In the genomic region with DNA sequence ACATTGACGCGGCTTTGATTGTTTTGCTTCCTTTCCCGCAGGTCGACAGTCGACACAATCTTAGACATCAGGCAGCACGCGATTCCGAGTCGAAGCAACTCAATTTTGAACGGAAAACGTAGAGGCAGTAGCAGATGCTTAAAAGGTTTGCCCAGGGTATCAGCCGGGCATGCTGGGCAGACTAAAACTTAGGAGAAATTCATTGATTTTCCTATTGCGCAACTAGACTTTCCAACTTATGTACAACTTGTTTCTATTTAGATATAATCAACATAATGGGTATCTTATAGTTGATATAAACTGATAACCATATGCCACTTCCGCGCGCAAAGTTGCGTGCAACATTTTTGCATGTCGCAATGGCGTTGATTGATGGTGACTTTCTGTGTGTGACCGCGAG, we compare ENCODE assay signal across 1 fruit fly cellular context.
A peak's percentile ranks its signal among the peaks of the same experiment; 100 is the strongest.
TF ChIP-seq lines count a peak whose summit lies in the region.

No protein-coding gene starts in this region.

TF ChIP-seq in whole organism, embryonic, 481 proteins besides CTCF, POLR2A, EP300 and RAD21 (continued from another document):
- TF ChIP-seq CG11723 (GFP tag; optimal IDR thresholded peaks at IDR 0.05; lab: Kevin White, UChicago): no peak
- peak; percentile 11; the same call in 1 of the 3 replicates for TF ChIP-seq Aef1 (GFP tag; IDR thresholded peaks at IDR 0.05; lab: Robert Waterston, UW)
- no peak for TF ChIP-seq Atf-2 (GFP tag; optimal IDR thresholded peaks at IDR 0.05; lab: Kevin White, UChicago)
- TF ChIP-seq Rfx (GFP tag; IDR thresholded peaks at IDR 0.05; lab: Robert Waterston, UW): peak; percentile 55; the same call in 1 of the 2 replicates
- peak; percentile 31; the same call in 1 of the 2 replicates for TF ChIP-seq vvl (GFP tag; IDR thresholded peaks at IDR 0.05; lab: Robert Waterston, UW)
- peak; percentile 35; the same call in 1 of the 3 replicates for TF ChIP-seq tgo (GFP tag; IDR thresholded peaks at IDR 0.05; lab: Robert Waterston, UW)
- TF ChIP-seq bowl (GFP tag; IDR thresholded peaks at IDR 0.05; lab: Robert Waterston, UW): no peak
- 0 out of 2 replicates have a peak, but pooled peaks have one; percentile 12 for TF ChIP-seq Awh (GFP tag; IDR thresholded peaks at IDR 0.05; lab: Robert Waterston, UW)
- TF ChIP-seq CG7839 (tag; optimal IDR thresholded peaks at IDR 0.05; lab: Kevin White, UChicago): peak; percentile 14
- peak; percentile 47; the same call in 1 of the 3 replicates for TF ChIP-seq zfh1 (GFP tag; IDR thresholded peaks at IDR 0.05; lab: Robert Waterston, UW)
- peak; percentile 32 for TF ChIP-seq CG1603 (tag; optimal IDR thresholded peaks at IDR 0.05; lab: Kevin White, UChicago)
- peak; percentile 22 for TF ChIP-seq lilli (GFP tag; optimal IDR thresholded peaks at IDR 0.05; lab: Kevin White, UChicago)
- 0 out of 2 replicates have a peak, but pooled peaks have one; percentile 32 for TF ChIP-seq wdn (GFP tag; IDR thresholded peaks at IDR 0.05; lab: Robert Waterston, UW)
- TF ChIP-seq CG17359 (tag; optimal IDR thresholded peaks at IDR 0.05; lab: Kevin White, UChicago): peak; percentile 27
- 0 out of 3 replicates have a peak, but pooled peaks have one; percentile 23 for TF ChIP-seq Optix (GFP tag; IDR thresholded peaks at IDR 0.05; lab: Robert Waterston, UW)
- TF ChIP-seq mam (GFP tag; optimal IDR thresholded peaks at IDR 0.05; lab: Kevin White, UChicago): peak; percentile 22
- TF ChIP-seq gem (tag; optimal IDR thresholded peaks at IDR 0.05; lab: Kevin White, UChicago): peak; percentile 32
- TF ChIP-seq CG14441 (GFP tag; IDR thresholded peaks at IDR 0.05; lab: Robert Waterston, UW): 0 out of 2 replicates have a peak, but pooled peaks have one; percentile 28
- TF ChIP-seq CG8290 (GFP tag; optimal IDR thresholded peaks at IDR 0.05; lab: Kevin White, UChicago): no peak
- TF ChIP-seq CG8290 (tag; optimal IDR thresholded peaks at IDR 0.05; lab: Kevin White, UChicago): peak in 1 of 2 experiments; percentile 25
- peak; percentile 49 for TF ChIP-seq slbo (GFP tag; IDR thresholded peaks at IDR 0.05; lab: Robert Waterston, UW)
- no peak for TF ChIP-seq CG1602 (GFP tag; optimal IDR thresholded peaks at IDR 0.05; lab: Kevin White, UChicago)
- peak; percentile 7 for TF ChIP-seq CG30403 (GFP tag; optimal IDR thresholded peaks at IDR 0.05; lab: Kevin White, UChicago)
- TF ChIP-seq CG11456 (GFP tag; IDR thresholded peaks at IDR 0.05; lab: Robert Waterston, UW): 0 out of 3 replicates have a peak, but pooled peaks have one; percentile 13
- no peak for TF ChIP-seq amos (GFP tag; IDR thresholded peaks at IDR 0.05; lab: Robert Waterston, UW; ENCODE audit: partially characterized antibody)
- TF ChIP-seq CG11247 (GFP tag; IDR thresholded peaks at IDR 0.05; lab: Robert Waterston, UW): peak; percentile 45; the same call in 1 of the 2 replicates
- TF ChIP-seq ind (GFP tag; optimal IDR thresholded peaks at IDR 0.05; lab: Kevin White, UChicago): peak; percentile 4
- TF ChIP-seq dysf (GFP tag; IDR thresholded peaks at IDR 0.05; lab: Robert Waterston, UW): peak; percentile 48; the same call in 2 of the 3 replicates
- TF ChIP-seq esg (GFP tag; conservative IDR thresholded peaks at IDR 0.05; lab: Robert Waterston, UW): 0 out of 2 replicates have a peak, but pooled peaks have one; percentile 22
- TF ChIP-seq prd (optimal IDR thresholded peaks at IDR 0.05; lab: Kevin White, UChicago): no peak
- peak; percentile 30; the same call in 2 of the 3 replicates for TF ChIP-seq prd (GFP tag; IDR thresholded peaks at IDR 0.05; lab: Robert Waterston, UW)
- no peak for TF ChIP-seq sna (GFP tag; IDR thresholded peaks at IDR 0.05; lab: Robert Waterston, UW; ENCODE audit: partially characterized antibody)
- TF ChIP-seq Six4 (GFP tag; optimal IDR thresholded peaks at IDR 0.05; lab: Kevin White, UChicago): no peak
- no peak for TF ChIP-seq HLH4C (GFP tag; IDR thresholded peaks at IDR 0.05; lab: Robert Waterston, UW; ENCODE audit: partially characterized antibody)
- TF ChIP-seq CG2678 (tag; optimal IDR thresholded peaks at IDR 0.05; lab: Kevin White, UChicago): peak; percentile 14
- TF ChIP-seq ssp (GFP tag; IDR thresholded peaks at IDR 0.05; lab: Robert Waterston, UW): 0 out of 2 replicates have a peak, but pooled peaks have one; percentile 10
- TF ChIP-seq CG14050 (GFP tag; IDR thresholded peaks at IDR 0.05; lab: Robert Waterston, UW): peak; percentile 17; the same call in 1 of the 3 replicates
- TF ChIP-seq CG14014 (GFP tag; IDR thresholded peaks at IDR 0.05; lab: Robert Waterston, UW): 0 out of 2 replicates have a peak, but pooled peaks have one; percentile 32
- TF ChIP-seq knrl (GFP tag; IDR thresholded peaks at IDR 0.05; lab: Robert Waterston, UW; ENCODE audit: partially characterized antibody): no peak
- peak in 1 of 2 experiments; percentile 34 for TF ChIP-seq Hr51 (GFP tag; optimal IDR thresholded peaks at IDR 0.05; lab: Kevin White, UChicago)
- no peak for TF ChIP-seq pan (optimal IDR thresholded peaks at IDR 0.05; lab: Kevin White, UChicago)
- peak in 1 of 2 experiments; percentile 52 for TF ChIP-seq pan (GFP tag; optimal IDR thresholded peaks at IDR 0.05 in 1 of 2, IDR thresholded peaks at IDR 0.05 in 1 of 2)
- peak; percentile 26; the same call in 1 of the 2 replicates for TF ChIP-seq lmd (GFP tag; IDR thresholded peaks at IDR 0.05; lab: Robert Waterston, UW)
- 0 out of 2 replicates have a peak, but pooled peaks have one; percentile 22 for TF ChIP-seq Ada2b (GFP tag; IDR thresholded peaks at IDR 0.05; lab: Robert Waterston, UW)
- peak; percentile 62; the same call in 2 of the 3 replicates for TF ChIP-seq ci (GFP tag; IDR thresholded peaks at IDR 0.05; lab: Robert Waterston, UW)
- TF ChIP-seq Oli (tag; optimal IDR thresholded peaks at IDR 0.05; lab: Kevin White, UChicago): peak; percentile 15
- TF ChIP-seq gt (GFP tag; IDR thresholded peaks at IDR 0.05; lab: Robert Waterston, UW): no peak
- TF ChIP-seq CG11504 (tag; optimal IDR thresholded peaks at IDR 0.05; lab: Kevin White, UChicago): peak; percentile 46
- TF ChIP-seq Ets65A (GFP tag; lab: Kevin White, UChicago): peak; percentile 87
- no peak for TF ChIP-seq CG11695 (GFP tag; IDR thresholded peaks at IDR 0.05; lab: Robert Waterston, UW)
- TF ChIP-seq hkb (optimal IDR thresholded peaks at IDR 0.05; lab: Kevin White, UChicago): no peak
- 0 out of 2 replicates have a peak, but pooled peaks have one; percentile 18 for TF ChIP-seq hkb (GFP tag; IDR thresholded peaks at IDR 0.05; lab: Robert Waterston, UW)
- no peak for TF ChIP-seq fru (optimal IDR thresholded peaks at IDR 0.05; lab: Kevin White, UChicago)
- TF ChIP-seq CG12769 (tag; optimal IDR thresholded peaks at IDR 0.05; lab: Kevin White, UChicago): peak; percentile 33
